Fruit fly (Drosophila melanogaster): Measurements from ENCODE around the gene Dph4.

DNA sequence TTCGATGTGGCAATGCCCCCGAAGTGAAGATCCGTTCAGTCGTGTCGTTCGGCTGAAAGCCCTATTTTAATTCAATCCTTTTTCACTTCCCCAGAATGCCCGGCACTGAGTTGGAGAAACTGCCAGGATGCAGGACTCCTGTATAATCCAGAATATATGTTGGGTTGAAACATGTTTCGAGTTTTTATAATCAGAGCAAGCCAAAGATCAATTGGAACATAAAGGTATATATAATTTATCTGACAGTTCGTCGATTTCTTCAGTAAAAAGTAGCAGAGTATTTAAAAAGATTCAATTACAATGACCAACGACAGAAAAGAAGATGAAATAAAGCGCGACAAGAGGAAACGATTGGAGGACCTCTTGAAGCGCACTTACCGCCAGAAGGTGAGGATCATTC, 3.6 kb upstream of the Dph4 start, which contains the start of gene CG31551:
- TF ChIP-seq CG14711 (tag; optimal IDR thresholded peaks at IDR 0.05) (no peak), cnc (optimal IDR thresholded peaks at IDR 0.05) (no peak), kay (GFP tag; ENCODE audit: borderline replicate concordance) (no peak), CG11617 (GFP tag; optimal IDR thresholded peaks at IDR 0.05) (no peak), Mnt (GFP tag; optimal IDR thresholded peaks at IDR 0.05) (no peak), CG5204 (GFP tag; optimal IDR thresholded peaks at IDR 0.05) (no peak), CG7101 (tag; optimal IDR thresholded peaks at IDR 0.05) (no peak), CG33017 (tag; optimal IDR thresholded peaks at IDR 0.05) (no peak), toe (GFP tag; optimal IDR thresholded peaks at IDR 0.05) (no peak), cic (GFP tag; optimal IDR thresholded peaks at IDR 0.05) (no peak)

Measured in whole organism, adult.